Worm (Caenorhabditis elegans) whole organism, L1 larva: ENCODE results near the gene dsl-2.

ENCODE experiments used
- C04F5.9 ChIP-seq: sonication (generic microtip); optimal IDR thresholded peaks from 2 replicates; lab custom pipeline; 2016; ENCODE audit warnings: missing genetic modification characterization, missing compliant biosample characterization
- aha-1 ChIP-seq: fragments of 150-350 bp; optimal IDR thresholded peaks from 2 replicates; lab custom pipeline; 2014; ENCODE audit warnings: missing biosample characterization, missing genetic modification characterization
- dpl-1 ChIP-seq, 3 experiments: fragments of 150-350 bp in 2 of 3; sonication (generic microtip) in 1 of 3; optimal IDR thresholded peaks; 2 replicates each; lab custom pipeline; 2014 to 2017; ENCODE audit warnings: missing biosample characterization in 3 of 3, missing genetic modification characterization in 3 of 3, missing genetic modification reagents in 3 of 3
- fos-1 ChIP-seq: fragments of 150-350 bp; optimal IDR thresholded peaks from 2 replicates; lab custom pipeline; 2014; ENCODE audit warnings: missing biosample characterization, missing genetic modification characterization
- isw-1 ChIP-seq: fragments of 200-800 bp; sonication (Bioruptor generic); IDR thresholded peaks from 2 replicates; pipeline ENCODE4 v1.3.6; 2022; ENCODE audit warnings: missing genetic modification characterization, missing compliant biosample characterization
- lir-3 ChIP-seq: sonication (generic microtip); optimal IDR thresholded peaks from 2 replicates; lab custom pipeline; 2016; ENCODE audit warnings: mild to moderate bottlenecking, missing genetic modification characterization, moderate library complexity, missing compliant biosample characterization; ENCODE audit not compliant: poor library complexity
- mdl-1 ChIP-seq, 2 experiments: fragments of 150-350 bp; optimal IDR thresholded peaks; 2 replicates each; lab custom pipeline; 2014 to 2017; ENCODE audit warnings: missing biosample characterization in 2 of 2, missing genetic modification characterization in 2 of 2, inconsistent platforms in 1 of 2
- nhr-28 ChIP-seq: fragments of 150-350 bp; optimal IDR thresholded peaks from 2 replicates; lab custom pipeline; 2014; ENCODE audit warnings: missing biosample characterization, missing genetic modification characterization
- pqm-1 ChIP-seq: sonication (generic microtip); optimal IDR thresholded peaks from 3 replicates; lab custom pipeline; 2017; ENCODE audit warnings: missing biosample characterization, missing genetic modification characterization
- unc-30 ChIP-seq: sonication (generic microtip); optimal IDR thresholded peaks from 2 replicates; lab custom pipeline; 2017; ENCODE audit warnings: missing biosample characterization, missing genetic modification characterization
- unc-62 ChIP-seq: fragments of 150-350 bp; optimal IDR thresholded peaks from 2 replicates; lab custom pipeline; 2014; ENCODE audit warnings: missing biosample characterization, missing genetic modification reagents, missing genetic modification characterization
- ztf-4 ChIP-seq: fragments of 150-350 bp; optimal IDR thresholded peaks from 2 replicates; lab custom pipeline; 2014; ENCODE audit warnings: missing biosample characterization, missing genetic modification characterization

DNA sequence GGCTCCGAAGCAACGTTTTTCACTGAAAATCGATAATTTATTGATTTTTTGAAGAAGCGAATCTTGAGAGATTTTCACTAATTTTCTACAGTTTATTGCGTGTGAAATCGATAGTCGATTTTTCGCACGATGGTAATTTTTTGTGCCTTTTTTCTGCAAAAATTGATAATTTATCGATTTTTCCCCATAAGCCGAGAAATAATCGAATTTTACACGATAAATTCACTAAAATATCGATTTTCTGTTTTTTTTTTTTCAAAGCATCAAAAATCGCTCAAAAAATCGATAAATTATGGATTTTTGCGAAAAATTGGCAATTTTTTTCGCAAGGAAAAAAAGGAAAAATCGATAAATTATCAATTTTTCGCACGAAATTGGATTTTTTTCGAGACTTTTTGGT is 31.0 kb upstream of the dsl-2 start:
- TF ChIP-seq nhr-28 (tag; lab: Kevin White, UChicago) (no peak), unc-30 (tag; lab: Kevin White, UChicago) (no peak), pqm-1 (tag; lab: Kevin White, UChicago) (no peak), C04F5.9 (tag; lab: Kevin White, UChicago) (no peak), ztf-4 (tag; lab: Kevin White, UChicago) (no peak), unc-62 (GFP tag; lab: Kevin White, UChicago) (no peak), lir-3 (tag; lab: Kevin White, UChicago) (no peak), aha-1 (tag; lab: Kevin White, UChicago) (no peak), dpl-1 (GFP tag; optimal IDR thresholded peaks at IDR 0.05; lab: Kevin White, UChicago) (no peak), fos-1 (tag; lab: Kevin White, UChicago) (no peak), isw-1 (GFP tag; lab: Robert Waterston, UW) (no peak), mdl-1 (tag; optimal IDR thresholded peaks at IDR 0.05; lab: Kevin White, UChicago) (no peak)
